Worm (Caenorhabditis elegans) whole organism, midembryonic: ENCODE results near the gene F25B3.4.

Source experiments
- T22C8.4 ChIP-seq: fragments of 200-800 bp; sonication (Bioruptor generic); IDR thresholded peaks from 2 replicates; pipeline ENCODE4 v1.3.6; 2022; ENCODE audit warnings: missing genetic modification characterization, missing compliant biosample characterization
- cog-1 ChIP-seq: sonication (generic microtip); optimal IDR thresholded peaks from 2 replicates; lab custom pipeline; 2016; ENCODE audit warnings: missing genetic modification characterization, missing compliant biosample characterization
- flt-1 ChIP-seq: fragments of 200-800 bp; sonication (Bioruptor generic); IDR thresholded peaks from 2 replicates; pipeline ENCODE4 v1.3.6; 2022; ENCODE audit warnings: missing genetic modification characterization, missing compliant biosample characterization
- klf-2 ChIP-seq: fragments of 200-800 bp; sonication (Bioruptor generic); conservative IDR thresholded peaks from 2 replicates; pipeline ENCODE4 v1.3.6; 2022; ENCODE audit warnings: missing genetic modification reagents, missing genetic modification characterization, missing compliant biosample characterization
- med-1 ChIP-seq: sonication (generic microtip); optimal IDR thresholded peaks from 2 replicates; lab custom pipeline; 2017; ENCODE audit warnings: missing genetic modification characterization, mild to moderate bottlenecking, missing compliant biosample characterization, antibody characterized with exemption, missing genetic modification reagents; ENCODE audit not compliant: insufficient read depth
- ztf-23 ChIP-seq: fragments of 200-800 bp; sonication (Bioruptor generic); IDR thresholded peaks from 2 replicates; pipeline ENCODE4 v1.3.6; 2022; ENCODE audit warnings: missing genetic modification reagents, missing genetic modification characterization, missing compliant biosample characterization
- ztf-29 ChIP-seq: fragments of 200-800 bp; sonication (Bioruptor generic); IDR thresholded peaks from 2 replicates; pipeline ENCODE4 v1.3.6; 2022; ENCODE audit warnings: missing genetic modification reagents, missing genetic modification characterization, missing compliant biosample characterization

ce11 chrV:9550313-9550712 lies 18.3 kb downstream of the F25B3.4 start, which contains the start of gene ehbp-1:
- no peak for TF ChIP-seq ztf-29 (GFP tag; lab: Robert Waterston, UW)
- TF ChIP-seq med-1 (GFP tag; lab: Kevin White, UChicago): no peak
- TF ChIP-seq klf-2 (GFP tag; lab: Robert Waterston, UW): no peak
- TF ChIP-seq T22C8.4 (GFP tag; lab: Robert Waterston, UW): no peak
- no peak for TF ChIP-seq flt-1 (GFP tag; lab: Robert Waterston, UW)
- no peak for TF ChIP-seq cog-1 (tag; lab: Kevin White, UChicago)
- no peak for TF ChIP-seq ztf-23 (GFP tag; lab: Robert Waterston, UW)
